Worm (Caenorhabditis elegans) whole organism, mixed stage, embryonic: ENCODE data around the gene bath-21.
"Not testable (repeated sequence)": the region's sequence is repeated elsewhere in the genome, so short reads cannot be mapped to it uniquely, and the experiment has no call there.

ENCODE experiments used
- M03D4.4 ChIP-seq: sonication (generic microtip); optimal IDR thresholded peaks from 2 replicates; lab custom pipeline; 2017; ENCODE audit warnings: mild to moderate bottlenecking, missing genetic modification characterization, missing compliant biosample characterization
- bed-3 ChIP-seq: fragments of 200-800 bp; sonication (Bioruptor generic); optimal IDR thresholded peaks from 3 replicates; lab custom pipeline; 2018; ENCODE audit warnings: mild to moderate bottlenecking, missing genetic modification characterization, moderate library complexity, missing compliant biosample characterization
- blmp-1 ChIP-seq: fragments of 150-350 bp; optimal IDR thresholded peaks from 2 replicates; lab custom pipeline; 2014; ENCODE audit warnings: missing biosample characterization, missing genetic modification characterization
- ceh-39 ChIP-seq: fragments of 150-350 bp; optimal IDR thresholded peaks from 2 replicates; lab custom pipeline; 2014; ENCODE audit warnings: missing biosample characterization, missing genetic modification characterization
- ceh-43 ChIP-seq: fragments of 200-800 bp; sonication (Bioruptor generic); optimal IDR thresholded peaks from 2 replicates; lab custom pipeline; 2018; ENCODE audit warnings: mild to moderate bottlenecking, missing genetic modification characterization, moderate library complexity, missing compliant biosample characterization
- ceh-83 ChIP-seq: fragments of 200-800 bp; sonication (Bioruptor generic); optimal IDR thresholded peaks from 2 replicates; lab custom pipeline; 2018; ENCODE audit warnings: mild to moderate bottlenecking, missing genetic modification characterization, missing compliant biosample characterization
- ces-1 ChIP-seq: fragments of 150-350 bp; optimal IDR thresholded peaks from 2 replicates; lab custom pipeline; 2014; ENCODE audit warnings: missing biosample characterization, missing genetic modification reagents, missing genetic modification characterization
- cnd-1 ChIP-seq: fragments of 200-800 bp; sonication (Bioruptor generic); optimal IDR thresholded peaks from 2 replicates; lab custom pipeline; 2018; ENCODE audit warnings: mild to moderate bottlenecking, missing genetic modification characterization, missing compliant biosample characterization
- drap-1 ChIP-seq: fragments of 200-800 bp; sonication (Bioruptor generic); optimal IDR thresholded peaks from 3 replicates; lab custom pipeline; 2018; ENCODE audit warnings: mild to moderate bottlenecking, missing genetic modification characterization, missing compliant biosample characterization
- elt-1 ChIP-seq: sonication (generic microtip); optimal IDR thresholded peaks from 2 replicates; lab custom pipeline; 2017; ENCODE audit warnings: missing genetic modification characterization, mild to moderate bottlenecking, missing compliant biosample characterization, antibody characterized with exemption, moderate library complexity, borderline replicate concordance; ENCODE audit not compliant: insufficient read depth
- flh-1 ChIP-seq: fragments of 200-800 bp; sonication (Bioruptor generic); optimal IDR thresholded peaks from 2 replicates; lab custom pipeline; 2018; ENCODE audit warnings: mild to moderate bottlenecking, missing genetic modification characterization, moderate library complexity, missing compliant biosample characterization
- ham-2 ChIP-seq: fragments of 200-800 bp; sonication (Bioruptor generic); optimal IDR thresholded peaks from 2 replicates; lab custom pipeline; 2018; ENCODE audit warnings: mild to moderate bottlenecking, missing genetic modification characterization, missing compliant biosample characterization
- hlh-1 ChIP-seq: fragments of 150-350 bp; optimal IDR thresholded peaks from 2 replicates; lab custom pipeline; 2014; ENCODE audit warnings: missing biosample characterization, missing genetic modification reagents, missing genetic modification characterization
- lin-13 ChIP-seq: fragments of 150-350 bp; optimal IDR thresholded peaks from 2 replicates; lab custom pipeline; 2014; ENCODE audit warnings: missing biosample characterization, missing genetic modification characterization
- lsy-2 ChIP-seq: fragments of 150-350 bp; optimal IDR thresholded peaks from 2 replicates; lab custom pipeline; 2014; ENCODE audit warnings: missing biosample characterization, missing genetic modification characterization
- mep-1 ChIP-seq: fragments of 150-350 bp; optimal IDR thresholded peaks from 2 replicates; lab custom pipeline; 2017; ENCODE audit warnings: missing biosample characterization, missing genetic modification reagents, missing genetic modification characterization, inconsistent platforms
- mls-2 ChIP-seq: sonication (generic microtip); optimal IDR thresholded peaks from 2 replicates; lab custom pipeline; 2016; ENCODE audit warnings: mild to moderate bottlenecking, missing genetic modification characterization, moderate library complexity, missing compliant biosample characterization
- nhr-12 ChIP-seq: fragments of 150-350 bp; optimal IDR thresholded peaks from 2 replicates; lab custom pipeline; 2014; ENCODE audit warnings: missing biosample characterization, missing genetic modification characterization
- nhr-2 ChIP-seq: fragments of 150-350 bp; optimal IDR thresholded peaks from 2 replicates; lab custom pipeline; 2014; ENCODE audit warnings: missing biosample characterization, missing genetic modification characterization
- nhr-237 ChIP-seq: fragments of 150-350 bp; optimal IDR thresholded peaks from 2 replicates; lab custom pipeline; 2014; ENCODE audit warnings: missing biosample characterization, missing genetic modification characterization
- nhr-28 ChIP-seq: fragments of 150-350 bp; optimal IDR thresholded peaks from 2 replicates; lab custom pipeline; 2014; ENCODE audit warnings: missing biosample characterization, missing genetic modification characterization
- nhr-76 ChIP-seq: sonication (generic microtip); optimal IDR thresholded peaks from 2 replicates; lab custom pipeline; 2017; ENCODE audit warnings: missing biosample characterization, missing genetic modification characterization
- pha-4 ChIP-seq: fragments of 150-350 bp; optimal IDR thresholded peaks from 2 replicates; lab custom pipeline; 2018; ENCODE audit warnings: missing biosample characterization, missing genetic modification reagents, missing genetic modification characterization
- sem-2 ChIP-seq: fragments of 200-800 bp; sonication (Bioruptor generic); optimal IDR thresholded peaks from 2 replicates; lab custom pipeline; 2018; ENCODE audit warnings: mild to moderate bottlenecking, missing genetic modification characterization, missing compliant biosample characterization
- snpc-4 ChIP-seq: fragments of 150-350 bp; optimal IDR thresholded peaks from 2 replicates; lab custom pipeline; 2014; ENCODE audit warnings: missing biosample characterization, missing genetic modification characterization
- sptf-1 ChIP-seq: sonication (generic microtip); optimal IDR thresholded peaks from 2 replicates; lab custom pipeline; 2017; ENCODE audit warnings: mild to moderate bottlenecking, missing genetic modification characterization, moderate library complexity, missing compliant biosample characterization
- tbx-8 ChIP-seq: fragments of 200-800 bp; sonication (Bioruptor generic); optimal IDR thresholded peaks from 2 replicates; lab custom pipeline; 2018; ENCODE audit warnings: mild to moderate bottlenecking, missing genetic modification characterization, moderate library complexity, missing compliant biosample characterization
- unc-120 ChIP-seq: sonication (generic microtip); optimal IDR thresholded peaks from 2 replicates; lab custom pipeline; 2017; ENCODE audit warnings: missing genetic modification characterization, missing compliant biosample characterization; ENCODE audit not compliant: poor library complexity, severe bottlenecking
- unc-39 ChIP-seq: fragments of 150-350 bp; optimal IDR thresholded peaks from 2 replicates; lab custom pipeline; 2014; ENCODE audit warnings: missing biosample characterization, missing genetic modification characterization
- unc-62 ChIP-seq: fragments of 150-350 bp; optimal IDR thresholded peaks from 2 replicates; lab custom pipeline; 2014; ENCODE audit warnings: missing biosample characterization, missing genetic modification reagents, missing genetic modification characterization
- zip-8 ChIP-seq: fragments of 150-350 bp; optimal IDR thresholded peaks from 2 replicates; lab custom pipeline; 2014; ENCODE audit warnings: missing biosample characterization, missing genetic modification characterization
- ztf-11 ChIP-seq: fragments of 150-350 bp; optimal IDR thresholded peaks from 2 replicates; lab custom pipeline; 2014; ENCODE audit warnings: missing biosample characterization, missing genetic modification characterization

The bath-21 gene

ce11 chrII:2026525-2026924 is at the start of gene bath-21:
bath-21 (minus strand) TSS chrII:2026625.
- TF ChIP-seq nhr-2 (tag; lab: Kevin White, UChicago) (no peak), sem-2 (GFP tag; lab: Kevin White, UChicago) (no peak), ceh-43 (no peak), unc-62 (GFP tag; lab: Kevin White, UChicago) (no peak), cnd-1 (tag; lab: Kevin White, UChicago) (no peak)

ce11 chrII:2075513-2075912 is 49.1 kb upstream of the bath-21 start, which contains the start of gene F07E5.8:
F07E5.8 (minus strand) TSS chrII:2075613.
- TF ChIP-seq ztf-11, result no peak
- TF ChIP-seq ceh-39 (tag; lab: Kevin White, UChicago), result no peak
- TF ChIP-seq drap-1, result no peak
- TF ChIP-seq unc-62 (GFP tag; lab: Kevin White, UChicago), result no peak
- no peak for TF ChIP-seq sptf-1 (tag; lab: Kevin White, UChicago)
- no peak for TF ChIP-seq M03D4.4
- no peak for TF ChIP-seq blmp-1 (tag; lab: Kevin White, UChicago)
- no peak for TF ChIP-seq lin-13 (tag; lab: Kevin White, UChicago)
- TF ChIP-seq ces-1 (GFP tag; lab: Kevin White, UChicago), result no peak
- TF ChIP-seq unc-120 (tag; lab: Kevin White, UChicago), result no peak
- TF ChIP-seq elt-1 (tag; lab: Kevin White, UChicago), result no peak
- no peak for TF ChIP-seq lsy-2 (tag; lab: Kevin White, UChicago)
- no peak for TF ChIP-seq nhr-2 (tag; lab: Kevin White, UChicago)
- no peak for TF ChIP-seq unc-39
- no peak for TF ChIP-seq hlh-1 (tag; lab: Kevin White, UChicago)
- TF ChIP-seq ham-2, result no peak
- TF ChIP-seq ceh-83 (GFP tag; lab: Kevin White, UChicago), result no peak
- TF ChIP-seq sem-2 (GFP tag; lab: Kevin White, UChicago), result no peak
- TF ChIP-seq flh-1, result no peak
- no peak for TF ChIP-seq bed-3 (GFP tag; lab: Kevin White, UChicago)
- TF ChIP-seq, all 35 proteins: peak for 0

ce11 chrII:2071429-2071828 is 45.0 kb upstream of the bath-21 start, which contains the start of gene F07E5.7:
F07E5.7 (minus strand) TSS chrII:2071529.
- no peak for TF ChIP-seq nhr-28
- no peak for TF ChIP-seq unc-39
- no peak for TF ChIP-seq bed-3 (GFP tag; lab: Kevin White, UChicago)

DNA sequence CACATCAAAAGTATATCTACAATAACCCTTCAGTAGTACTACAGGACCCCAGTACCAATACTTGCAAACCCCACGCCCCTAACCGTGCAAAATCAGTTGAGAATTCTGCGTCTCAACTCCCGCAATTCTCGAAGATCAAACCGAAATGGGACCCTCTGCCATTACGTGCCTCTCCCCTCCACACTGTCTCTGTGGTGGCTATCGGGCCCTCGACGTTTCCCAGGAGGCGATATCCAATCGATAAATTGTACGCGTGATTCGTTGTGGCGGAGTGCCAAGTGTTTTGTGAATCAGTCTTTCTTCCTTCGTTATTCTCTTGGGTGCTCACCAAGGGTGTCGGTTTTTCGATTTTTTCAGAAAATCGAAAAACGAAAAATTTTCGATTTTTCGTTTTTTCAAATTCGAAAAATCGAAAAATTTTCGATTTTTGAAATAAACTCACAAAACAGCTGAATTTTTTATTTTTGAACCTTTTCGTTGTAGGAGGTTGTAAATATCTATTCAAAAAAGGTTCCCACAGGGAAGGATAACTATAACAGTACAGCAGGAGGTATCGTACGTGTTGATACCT is 41.1 kb upstream of the bath-21 start, which contains the start of gene F07E5.12:
TSS of gene F07E5.12 (plus strand) at position 521 of the 571 bp plus-strand sequence.
- not testable (repeated sequence) for TF ChIP-seq ztf-11; nhr-237 (tag; lab: Kevin White, UChicago); sem-2 (GFP tag; lab: Kevin White, UChicago)

DNA sequence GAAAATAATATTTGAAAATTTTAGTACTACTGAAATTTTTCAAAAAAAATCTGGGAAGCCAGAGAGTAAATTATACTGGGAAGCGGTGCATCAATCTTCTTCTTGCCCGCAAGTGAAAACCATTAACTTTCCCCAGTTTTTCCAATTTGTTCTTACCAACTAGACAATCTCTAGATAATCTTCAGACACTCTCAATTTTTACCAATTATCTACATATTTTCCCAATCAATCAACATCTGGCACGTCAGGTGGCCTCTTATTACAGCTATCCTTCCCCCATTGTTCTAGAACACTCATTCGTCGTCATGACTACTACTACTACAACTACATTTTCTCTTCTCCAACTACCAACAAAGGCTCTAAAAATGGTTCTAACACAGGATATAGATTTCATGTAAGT is 38.1 kb upstream of the bath-21 start, which contains the start of gene fbxb-6:
TSS of gene fbxb-6 (plus strand) at position 301 of the 400 bp plus-strand sequence.
- TF ChIP-seq cnd-1 (tag; lab: Kevin White, UChicago) (no peak), drap-1 (no peak), sem-2 (GFP tag; lab: Kevin White, UChicago) (no peak), ceh-43 (no peak), nhr-12 (no peak), unc-39 (no peak), sptf-1 (tag; lab: Kevin White, UChicago) (no peak), unc-62 (GFP tag; lab: Kevin White, UChicago) (no peak), ces-1 (GFP tag; lab: Kevin White, UChicago) (no peak), lin-13 (tag; lab: Kevin White, UChicago) (no peak), nhr-2 (tag; lab: Kevin White, UChicago) (no peak), ham-2 (no peak), snpc-4 (no peak), lsy-2 (tag; lab: Kevin White, UChicago) (no peak), zip-8 (tag; lab: Kevin White, UChicago) (no peak), nhr-237 (tag; lab: Kevin White, UChicago) (no peak), tbx-8 (GFP tag; lab: Kevin White, UChicago) (no peak), ztf-11 (no peak)

- TF ChIP-seq cnd-1 (tag; lab: Kevin White, UChicago) (no peak), nhr-76 (tag; lab: Kevin White, UChicago) (no peak), mls-2 (tag; lab: Kevin White, UChicago) (no peak), bed-3 (GFP tag; lab: Kevin White, UChicago) (no peak), lin-13 (tag; lab: Kevin White, UChicago) (no peak), flh-1 (no peak), sem-2 (GFP tag; lab: Kevin White, UChicago) (no peak), lsy-2 (tag; lab: Kevin White, UChicago) (no peak), pha-4 (tag; lab: Kevin White, UChicago) (no peak), sptf-1 (tag; lab: Kevin White, UChicago) (no peak), nhr-28 (no peak), unc-62 (GFP tag; lab: Kevin White, UChicago) (no peak), blmp-1 (tag; lab: Kevin White, UChicago) (no peak), elt-1 (tag; lab: Kevin White, UChicago) (no peak), ceh-83 (GFP tag; lab: Kevin White, UChicago) (no peak), M03D4.4 (no peak), mep-1 (tag; lab: Kevin White, UChicago) (no peak)
Observed at ce11 chrII:2063989-2064388, 37.6 kb upstream of the bath-21 start, which contains the start of gene F07E5.13. F07E5.13 (minus strand) TSS chrII:2064089.
